Worm (Caenorhabditis elegans) whole organism, L3 larva: ENCODE results near the gene F57C2.4.

ENCODE experiments used
- aly-2 ChIP-seq: fragments of 150-350 bp; optimal IDR thresholded peaks from 2 replicates; lab custom pipeline; 2014; ENCODE audit warnings: missing biosample characterization, missing genetic modification characterization
- ama-1 ChIP-seq: fragments of 150-350 bp; optimal IDR thresholded peaks from 2 replicates; lab custom pipeline; 2018
- ceh-16 ChIP-seq: sonication (generic microtip); optimal IDR thresholded peaks from 2 replicates; lab custom pipeline; 2017; ENCODE audit warnings: missing biosample characterization, missing genetic modification characterization
- nhr-12 ChIP-seq: fragments of 150-350 bp; optimal IDR thresholded peaks from 2 replicates; lab custom pipeline; 2014; ENCODE audit warnings: missing biosample characterization, missing genetic modification characterization
- nhr-77 ChIP-seq: fragments of 150-350 bp; optimal IDR thresholded peaks from 2 replicates; lab custom pipeline; 2014; ENCODE audit warnings: missing biosample characterization, missing genetic modification characterization
- pqm-1 ChIP-seq: fragments of 150-350 bp; optimal IDR thresholded peaks from 2 replicates; lab custom pipeline; 2017; ENCODE audit warnings: missing biosample characterization, missing genetic modification characterization, inconsistent platforms

- TF ChIP-seq pqm-1 (no peak), nhr-77 (tag; lab: Kevin White, UChicago) (no peak), ceh-16 (tag; lab: Kevin White, UChicago) (no peak), aly-2 (tag; lab: Kevin White, UChicago) (no peak), ama-1 (lab: Kevin White, UChicago) (no peak), nhr-12 (no peak)
These were observed 41.3 kb upstream of the F57C2.4 start for ce11 chrII:14483813-14484212.
